Worm (Caenorhabditis elegans): Measurements from ENCODE around the gene gldi-7.

The gldi-7 gene

ce11 chrII:8496184-8496583 is 34.8 kb downstream of the gldi-7 start:
- TF ChIP-seq lsy-2 (tag; optimal IDR thresholded peaks at IDR 0.05) (no peak), nhr-2 (tag; optimal IDR thresholded peaks at IDR 0.05) (no peak), ham-2 (GFP tag; optimal IDR thresholded peaks at IDR 0.05) (no peak), ces-1 (GFP tag; optimal IDR thresholded peaks at IDR 0.05) (no peak), unc-62 (GFP tag; optimal IDR thresholded peaks at IDR 0.05) (no peak), mls-2 (tag; optimal IDR thresholded peaks at IDR 0.05) (no peak), blmp-1 (tag; optimal IDR thresholded peaks at IDR 0.05) (no peak)

ce11 chrII:8494228-8494717 is 36.7 kb downstream of the gldi-7 start, which contains the start of gene M05D6.9:
Gene M05D6.9, plus strand, starts transcription at chrII:8494278.
- TF ChIP-seq nhr-76 (tag; optimal IDR thresholded peaks at IDR 0.05) (no peak), sptf-1 (tag; optimal IDR thresholded peaks at IDR 0.05) (no peak), ham-2 (GFP tag; optimal IDR thresholded peaks at IDR 0.05) (no peak), nhr-237 (tag; optimal IDR thresholded peaks at IDR 0.05) (no peak), ceh-43 (GFP tag; optimal IDR thresholded peaks at IDR 0.05) (no peak), lsy-2 (tag; optimal IDR thresholded peaks at IDR 0.05) (no peak), mls-2 (tag; optimal IDR thresholded peaks at IDR 0.05) (no peak), ceh-83 (GFP tag; optimal IDR thresholded peaks at IDR 0.05) (no peak), mab-5 (tag; optimal IDR thresholded peaks at IDR 0.05) (no peak), lin-32 (GFP tag; optimal IDR thresholded peaks at IDR 0.05) (no peak), snpc-4 (tag; optimal IDR thresholded peaks at IDR 0.05) (no peak)

ce11 chrII:8488123-8488522 is 42.9 kb downstream of the gldi-7 start:
- TF ChIP-seq bed-3 (GFP tag; optimal IDR thresholded peaks at IDR 0.05) (no peak), ztf-11 (tag; optimal IDR thresholded peaks at IDR 0.05) (no peak), mep-1 (tag; optimal IDR thresholded peaks at IDR 0.05) (no peak), nhr-237 (tag; optimal IDR thresholded peaks at IDR 0.05) (no peak), ceh-83 (GFP tag; optimal IDR thresholded peaks at IDR 0.05) (no peak), ces-1 (GFP tag; optimal IDR thresholded peaks at IDR 0.05) (no peak), unc-120 (tag; optimal IDR thresholded peaks at IDR 0.05; ENCODE audit: poor library complexity, severe bottlenecking) (no peak), M03D4.4 (tag; optimal IDR thresholded peaks at IDR 0.05) (no peak), pha-4 (tag; optimal IDR thresholded peaks at IDR 0.05) (no peak), nhr-2 (tag; optimal IDR thresholded peaks at IDR 0.05) (no peak), nhr-76 (tag; optimal IDR thresholded peaks at IDR 0.05) (no peak), zip-8 (tag; optimal IDR thresholded peaks at IDR 0.05) (no peak), elt-3 (tag; optimal IDR thresholded peaks at IDR 0.05) (no peak), ham-2 (GFP tag; optimal IDR thresholded peaks at IDR 0.05) (no peak), mab-5 (tag; optimal IDR thresholded peaks at IDR 0.05) (no peak), lin-13 (tag; optimal IDR thresholded peaks at IDR 0.05) (no peak), nhr-12 (tag; optimal IDR thresholded peaks at IDR 0.05) (no peak)

ce11 chrII:8485603-8486002 is 45.4 kb downstream of the gldi-7 start, which contains the start of gene gbh-2:
Gene gbh-2, plus strand, starts transcription at chrII:8485879.
- TF ChIP-seq ceh-39 (tag; optimal IDR thresholded peaks at IDR 0.05): no peak
- no peak for TF ChIP-seq flh-1 (GFP tag; optimal IDR thresholded peaks at IDR 0.05)
- no peak for TF ChIP-seq ceh-43 (GFP tag; optimal IDR thresholded peaks at IDR 0.05)
- TF ChIP-seq zip-8 (tag; optimal IDR thresholded peaks at IDR 0.05): no peak

ce11 chrII:8484546-8484945 is 46.5 kb downstream of the gldi-7 start:
- TF ChIP-seq sptf-1 (tag; optimal IDR thresholded peaks at IDR 0.05) (no peak), ceh-39 (tag; optimal IDR thresholded peaks at IDR 0.05) (no peak), zip-8 (tag; optimal IDR thresholded peaks at IDR 0.05) (no peak), bed-3 (GFP tag; optimal IDR thresholded peaks at IDR 0.05) (no peak), elt-3 (tag; optimal IDR thresholded peaks at IDR 0.05) (no peak), lsy-2 (tag; optimal IDR thresholded peaks at IDR 0.05) (no peak), tbx-8 (GFP tag; optimal IDR thresholded peaks at IDR 0.05) (no peak), cnd-1 (tag; optimal IDR thresholded peaks at IDR 0.05) (no peak), lin-32 (GFP tag; optimal IDR thresholded peaks at IDR 0.05) (no peak), nhr-2 (tag; optimal IDR thresholded peaks at IDR 0.05) (no peak), M03D4.4 (tag; optimal IDR thresholded peaks at IDR 0.05) (no peak), drap-1 (GFP tag; optimal IDR thresholded peaks at IDR 0.05) (no peak), mab-5 (tag; optimal IDR thresholded peaks at IDR 0.05) (no peak), lin-13 (tag; optimal IDR thresholded peaks at IDR 0.05) (no peak), sem-2 (GFP tag; optimal IDR thresholded peaks at IDR 0.05) (no peak), ces-1 (GFP tag; optimal IDR thresholded peaks at IDR 0.05) (no peak), mep-1 (tag; optimal IDR thresholded peaks at IDR 0.05) (no peak), nhr-237 (tag; optimal IDR thresholded peaks at IDR 0.05) (no peak), blmp-1 (tag; optimal IDR thresholded peaks at IDR 0.05) (no peak)

All from whole organism, mixed stage, embryonic.